Fruit fly (Drosophila melanogaster) whole organism, embryonic: ENCODE data around the gene CG17803.

ENCODE experiments used
- ATbp ChIP-seq: fragments of 200-800 bp; sonication (Bioruptor generic); optimal IDR thresholded peaks from 2 replicates; lab custom pipeline; 2017; ENCODE audit warnings: missing biosample characterization, mild to moderate bottlenecking, missing genetic modification characterization, missing genetic modification reagents
- Bgb ChIP-seq: fragments of 200-800 bp; sonication (Bioruptor generic); IDR thresholded peaks from 2 replicates; pipeline ENCODE4 v1.3.6; 2022; ENCODE audit warnings: missing biosample characterization, missing genetic modification characterization; ENCODE audit not compliant: partially characterized antibody
- CG10267 ChIP-seq: fragments of 200-800 bp; sonication (Bioruptor generic); optimal IDR thresholded peaks from 2 replicates; lab custom pipeline; 2018; ENCODE audit warnings: missing biosample characterization, mild to moderate bottlenecking, missing genetic modification characterization, moderate library complexity
- CG10979 ChIP-seq: fragments of 200-800 bp; sonication (Bioruptor generic); optimal IDR thresholded peaks from 2 replicates; lab custom pipeline; 2018; ENCODE audit warnings: missing biosample characterization, mild to moderate bottlenecking, missing genetic modification characterization, moderate library complexity
- CG11085 ChIP-seq: fragments of 200-800 bp; sonication (Bioruptor generic); IDR thresholded peaks from 2 replicates; pipeline ENCODE4 v1.3.6; 2022; ENCODE audit warnings: missing biosample characterization, missing genetic modification characterization
- CG11504 ChIP-seq: fragments of 200-800 bp; sonication (Bioruptor generic); optimal IDR thresholded peaks from 3 replicates; lab custom pipeline; 2019; ENCODE audit warnings: missing biosample characterization, mild to moderate bottlenecking, missing genetic modification characterization, moderate library complexity
- CG13424 ChIP-seq: fragments of 200-800 bp; sonication (Bioruptor generic); optimal IDR thresholded peaks from 2 replicates; lab custom pipeline; 2019; ENCODE audit warnings: missing biosample characterization, mild to moderate bottlenecking, missing genetic modification characterization, moderate library complexity
- CG14667 ChIP-seq: fragments of 200-800 bp; sonication (Bioruptor generic); IDR thresholded peaks from 2 replicates; pipeline ENCODE4 v1.3.6; 2022; ENCODE audit warnings: missing biosample characterization, missing genetic modification characterization
- CG15696 ChIP-seq: fragments of 200-800 bp; sonication (Bioruptor generic); optimal IDR thresholded peaks from 2 replicates; lab custom pipeline; 2019; ENCODE audit warnings: missing biosample characterization, mild to moderate bottlenecking, missing genetic modification characterization, moderate library complexity
- CG1603 ChIP-seq: fragments of 200-800 bp; sonication (Bioruptor generic); optimal IDR thresholded peaks from 2 replicates; lab custom pipeline; 2019; ENCODE audit warnings: missing biosample characterization, mild to moderate bottlenecking, missing genetic modification characterization, moderate library complexity
- CG17802 ChIP-seq: fragments of 200-800 bp; sonication (Bioruptor generic); optimal IDR thresholded peaks from 2 replicates; lab custom pipeline; 2018; ENCODE audit warnings: missing biosample characterization, mild to moderate bottlenecking, missing genetic modification characterization, moderate library complexity
- CG17829 ChIP-seq: fragments of 200-800 bp; optimal IDR thresholded peaks from 2 replicates; lab custom pipeline; 2019; ENCODE audit warnings: missing biosample characterization, mild to moderate bottlenecking, missing genetic modification characterization, moderate library complexity
- CG1792 ChIP-seq: fragments of 200-800 bp; sonication (Bioruptor generic); optimal IDR thresholded peaks from 2 replicates; lab custom pipeline; 2016; ENCODE audit warnings: missing biosample characterization, missing genetic modification characterization
- CG32532 ChIP-seq: fragments of 200-800 bp; sonication (Bioruptor generic); IDR thresholded peaks from 2 replicates; pipeline ENCODE4 v1.3.6; 2022; ENCODE audit warnings: missing biosample characterization, missing genetic modification characterization
- CG34224 ChIP-seq: fragments of 200-800 bp; sonication (Bioruptor generic); IDR thresholded peaks from 3 replicates; pipeline ENCODE4 v1.3.6; 2022; ENCODE audit warnings: missing biosample characterization, missing genetic modification characterization; ENCODE audit not compliant: partially characterized antibody
- CG6854 ChIP-seq: fragments of 200-800 bp; sonication (Bioruptor generic); optimal IDR thresholded peaks from 3 replicates; lab custom pipeline; 2017; ENCODE audit warnings: missing biosample characterization, mild to moderate bottlenecking, missing genetic modification characterization
- CG7556 ChIP-seq: fragments of 200-800 bp; sonication (Bioruptor generic); optimal IDR thresholded peaks from 2 replicates; lab custom pipeline; 2017; ENCODE audit warnings: missing biosample characterization, mild to moderate bottlenecking, missing genetic modification characterization
- CG7928 ChIP-seq: fragments of 200-800 bp; sonication (Bioruptor generic); optimal IDR thresholded peaks from 2 replicates; lab custom pipeline; 2017; ENCODE audit warnings: missing biosample characterization, mild to moderate bottlenecking, missing genetic modification characterization
- CG9727 ChIP-seq: fragments of 200-800 bp; sonication (Bioruptor generic); optimal IDR thresholded peaks from 3 replicates; lab custom pipeline; 2017; ENCODE audit warnings: missing biosample characterization, mild to moderate bottlenecking, missing genetic modification characterization
- CG9817 ChIP-seq: fragments of 200-800 bp; sonication (Bioruptor generic); optimal IDR thresholded peaks from 2 replicates; lab custom pipeline; 2018; ENCODE audit warnings: missing biosample characterization, mild to moderate bottlenecking, missing genetic modification characterization, moderate library complexity
- Deaf1 ChIP-seq: fragments of 200-800 bp; optimal IDR thresholded peaks from 3 replicates; lab custom pipeline; 2019; ENCODE audit warnings: missing biosample characterization, mild to moderate bottlenecking, missing genetic modification characterization, moderate library complexity
- Dip2 ChIP-seq: fragments of 200-800 bp; sonication (Bioruptor generic); IDR thresholded peaks from 2 replicates; pipeline ENCODE4 v1.3.6; 2022; ENCODE audit warnings: missing biosample characterization, missing genetic modification characterization
- E2f2 ChIP-seq: fragments of 200-800 bp; sonication (Bioruptor generic); IDR thresholded peaks from 2 replicates; pipeline ENCODE4 v1.3.6; 2022; ENCODE audit warnings: missing biosample characterization, missing genetic modification characterization
- Hand ChIP-seq: fragments of 200-800 bp; sonication (Bioruptor generic); optimal IDR thresholded peaks from 2 replicates; lab custom pipeline; 2017; ENCODE audit warnings: mild to moderate bottlenecking, missing biosample characterization, missing genetic modification reagents, missing genetic modification characterization
- Hr51 ChIP-seq, 2 experiments: fragments of 200-800 bp; sonication (Bioruptor generic); optimal IDR thresholded peaks; 2 replicates in 1 of 2; 3 replicates in 1 of 2; lab custom pipeline; 2016 to 2018; ENCODE audit warnings: missing biosample characterization in 2 of 2, missing genetic modification characterization in 2 of 2, mild to moderate bottlenecking in 1 of 2, moderate library complexity in 1 of 2
- Pdp1 ChIP-seq, 2 experiments: fragments of 200-800 bp; sonication (Bioruptor generic); optimal IDR thresholded peaks; 3 replicates each; lab custom pipeline; 2016; ENCODE audit warnings: missing biosample characterization in 2 of 2, missing genetic modification characterization in 2 of 2, mild to moderate bottlenecking in 1 of 2, moderate library complexity in 1 of 2
- Rx ChIP-seq: fragments of 200-800 bp; sonication (Bioruptor generic); IDR thresholded peaks from 2 replicates; pipeline ENCODE4 v1.3.6; 2022; ENCODE audit warnings: missing biosample characterization, missing genetic modification characterization
- Ssrp ChIP-seq: fragments of 200-800 bp; sonication (Bioruptor generic); optimal IDR thresholded peaks from 2 replicates; lab custom pipeline; 2018; ENCODE audit warnings: missing biosample characterization, mild to moderate bottlenecking, missing genetic modification characterization, moderate library complexity
- Trl ChIP-seq, 3 experiments: fragments of >200 bp in 2 of 3; fragments of 200-800 bp in 1 of 3; sonication (Bioruptor generic) in 1 of 3; optimal IDR thresholded peaks; 2 replicates in 1 of 3; 3 replicates in 2 of 3; lab custom pipeline; 2016 to 2017; ENCODE audit warnings: missing biosample characterization in 1 of 3, missing genetic modification characterization in 1 of 3
- crp ChIP-seq, 2 experiments: fragments of 200-800 bp; sonication (Bioruptor generic); optimal IDR thresholded peaks; 2 replicates in 1 of 2; 3 replicates in 1 of 2; lab custom pipeline; 2017; ENCODE audit warnings: missing biosample characterization in 2 of 2, missing genetic modification characterization in 2 of 2, mild to moderate bottlenecking in 1 of 2, moderate library complexity in 1 of 2
- cwo ChIP-seq: fragments of 200-800 bp; sonication (Bioruptor generic); optimal IDR thresholded peaks from 3 replicates; lab custom pipeline; 2017; ENCODE audit warnings: missing biosample characterization, missing genetic modification characterization, mild to moderate bottlenecking, moderate library complexity, missing genetic modification reagents
- dm ChIP-seq: fragments of 200-800 bp; sonication (Bioruptor generic); optimal IDR thresholded peaks from 3 replicates; lab custom pipeline; 2016; ENCODE audit warnings: missing biosample characterization, missing genetic modification characterization
- dysf ChIP-seq: fragments of 200-800 bp; sonication (Bioruptor generic); IDR thresholded peaks from 3 replicates; pipeline ENCODE4 v1.3.6; 2022; ENCODE audit warnings: missing biosample characterization, missing genetic modification characterization
- fd64A ChIP-seq: fragments of 200-800 bp; sonication (Bioruptor generic); optimal IDR thresholded peaks from 3 replicates; lab custom pipeline; 2018; ENCODE audit warnings: missing biosample characterization, mild to moderate bottlenecking, missing genetic modification characterization
- grn ChIP-seq: fragments of 200-800 bp; sonication (Bioruptor generic); optimal IDR thresholded peaks from 3 replicates; lab custom pipeline; 2017; ENCODE audit warnings: missing biosample characterization, missing genetic modification characterization
- hb ChIP-seq: fragments of 200-800 bp; sonication (Bioruptor generic); IDR thresholded peaks from 3 replicates; pipeline ENCODE4 v1.3.6; 2022; ENCODE audit warnings: missing biosample characterization, missing genetic modification characterization; ENCODE audit not compliant: partially characterized antibody
- lola ChIP-seq, 3 experiments: fragments of >200 bp in 2 of 3; fragments of 200-800 bp in 1 of 3; sonication (Bioruptor generic) in 1 of 3; optimal IDR thresholded peaks; 2 replicates each; lab custom pipeline; 2017 to 2019; ENCODE audit warnings: missing biosample characterization in 3 of 3, missing genetic modification characterization in 3 of 3, mild to moderate bottlenecking in 1 of 3, moderate library complexity in 1 of 3
- mam ChIP-seq: fragments of 200-800 bp; sonication (Bioruptor generic); optimal IDR thresholded peaks from 3 replicates; lab custom pipeline; 2016; ENCODE audit warnings: missing biosample characterization, missing genetic modification characterization
- mld ChIP-seq: fragments of 200-800 bp; sonication (Bioruptor generic); IDR thresholded peaks from 3 replicates; pipeline ENCODE4 v1.3.6; 2022; ENCODE audit warnings: missing biosample characterization, missing genetic modification characterization; ENCODE audit not compliant: partially characterized antibody
- org-1 ChIP-seq: fragments of 200-800 bp; sonication (Bioruptor generic); optimal IDR thresholded peaks from 2 replicates; lab custom pipeline; 2017; ENCODE audit warnings: missing biosample characterization, missing genetic modification characterization
- slou ChIP-seq: fragments of 200-800 bp; sonication (Bioruptor generic); optimal IDR thresholded peaks from 3 replicates; lab custom pipeline; 2016; ENCODE audit warnings: missing biosample characterization, missing genetic modification characterization
- ssp ChIP-seq: fragments of 200-800 bp; sonication (Bioruptor generic); IDR thresholded peaks from 2 replicates; pipeline ENCODE4 v1.3.6; 2022; ENCODE audit warnings: missing biosample characterization, missing genetic modification characterization
- stwl ChIP-seq: fragments of 200-800 bp; sonication (Bioruptor generic); optimal IDR thresholded peaks from 3 replicates; lab custom pipeline; 2018; ENCODE audit warnings: missing biosample characterization, mild to moderate bottlenecking, missing genetic modification characterization, moderate library complexity
- tio ChIP-seq: fragments of 200-800 bp; sonication (Bioruptor generic); optimal IDR thresholded peaks from 2 replicates; lab custom pipeline; 2017; ENCODE audit warnings: missing biosample characterization, missing genetic modification characterization, inconsistent platforms
- vvl ChIP-seq: fragments of 200-800 bp; sonication (Bioruptor generic); IDR thresholded peaks from 2 replicates; pipeline ENCODE4 v1.3.6; 2022; ENCODE audit warnings: missing biosample characterization, missing genetic modification characterization
- wek ChIP-seq: fragments of 200-800 bp; sonication (Bioruptor generic); optimal IDR thresholded peaks from 3 replicates; lab custom pipeline; 2018; ENCODE audit warnings: missing biosample characterization, mild to moderate bottlenecking, missing genetic modification characterization, moderate library complexity
- zfh2 ChIP-seq: fragments of 200-800 bp; sonication (Bioruptor generic); optimal IDR thresholded peaks from 2 replicates; lab custom pipeline; 2016; ENCODE audit warnings: missing biosample characterization, missing genetic modification characterization

The CG17803 gene

dm6 chr3R:17810951-17811706 is 9.8 kb upstream of the CG17803 start, which contains the start of the genes Alg1 and tinc (continued):
- TF ChIP-seq wek (GFP tag; lab: Kevin White, UChicago) (peak; percentile 87), CG15696 (peak; percentile 73), CG9817 (tag; lab: Kevin White, UChicago) (peak; percentile 61), cwo (GFP tag; lab: Kevin White, UChicago) (peak; percentile 32), lola (GFP tag; optimal IDR thresholded peaks at IDR 0.05; lab: Kevin White, UChicago) (peak in 1 of 3 experiments; percentile 64), ssp (GFP tag; lab: Robert Waterston, UW) (0 out of 2 replicates have a peak, but pooled peaks have one; percentile 27), CG1603 (tag; lab: Kevin White, UChicago) (peak; percentile 60), stwl (tag; lab: Kevin White, UChicago) (peak; percentile 80), ATbp (GFP tag; lab: Kevin White, UChicago) (no peak), CG11085 (GFP tag; lab: Robert Waterston, UW) (peak; percentile 53; the same call in 1 of the 2 replicates), CG10267 (peak; percentile 78), zfh2 (GFP tag; lab: Kevin White, UChicago) (peak; percentile 24), vvl (GFP tag; lab: Robert Waterston, UW) (peak; percentile 84), CG7928 (GFP tag; lab: Kevin White, UChicago) (no peak), CG9727 (GFP tag; lab: Kevin White, UChicago) (peak; percentile 65), Dip2 (GFP tag; lab: Robert Waterston, UW) (no peak), CG32532 (peak; percentile 79), CG13424 (peak; percentile 87), CG17802 (tag; lab: Kevin White, UChicago) (no peak), Hr51 (GFP tag; optimal IDR thresholded peaks at IDR 0.05; lab: Kevin White, UChicago) (peak in 1 of 2 experiments; percentile 79), CG6854 (peak; percentile 41), CG1792 (GFP tag; lab: Kevin White, UChicago) (no peak), CG10979 (tag; lab: Kevin White, UChicago) (peak; percentile 68), Bgb (peak; percentile 50), org-1 (GFP tag; lab: Kevin White, UChicago) (peak; percentile 6), fd64A (GFP tag; lab: Kevin White, UChicago) (no peak), E2f2 (peak; percentile 80), CG34224 (GFP tag; lab: Robert Waterston, UW) (no peak), slou (GFP tag; lab: Kevin White, UChicago) (no peak), crp (GFP tag; optimal IDR thresholded peaks at IDR 0.05; lab: Kevin White, UChicago) (no peak), grn (GFP tag; lab: Kevin White, UChicago) (peak; percentile 30), CG11504 (tag; lab: Kevin White, UChicago) (peak; percentile 79), Trl (optimal IDR thresholded peaks at IDR 0.05; lab: Kevin White, UChicago) (no peak), Trl (GFP tag; optimal IDR thresholded peaks at IDR 0.05; lab: Kevin White, UChicago) (peak; percentile 45), Deaf1 (peak; percentile 49), Hand (peak; percentile 2), Ssrp (tag; lab: Kevin White, UChicago) (peak; percentile 47), dm (GFP tag; lab: Kevin White, UChicago) (peak; percentile 25), Pdp1 (GFP tag; optimal IDR thresholded peaks at IDR 0.05; lab: Kevin White, UChicago) (peak in 1 of 2 experiments; percentile 53), CG17829 (peak; percentile 78), tio (GFP tag; lab: Kevin White, UChicago) (no peak), CG7556 (GFP tag; lab: Kevin White, UChicago) (peak; percentile 72), mld (GFP tag; lab: Robert Waterston, UW) (no peak), hb (no peak), dysf (peak; percentile 61; the same call in 2 of the 3 replicates), Rx (no peak), mam (GFP tag; lab: Kevin White, UChicago) (peak; percentile 55), CG14667 (no peak)
